Worm (Caenorhabditis elegans) whole organism, L1 larva: ENCODE measurements around the gene C01G6.3.

Source experiments
- F16B12.6 ChIP-seq: fragments of 150-350 bp; optimal IDR thresholded peaks from 2 replicates; lab custom pipeline; 2014; ENCODE audit warnings: missing biosample characterization, missing genetic modification characterization
- dpl-1 ChIP-seq, 3 experiments: fragments of 150-350 bp in 2 of 3; sonication (generic microtip) in 1 of 3; optimal IDR thresholded peaks; 2 replicates each; lab custom pipeline; 2014 to 2017; ENCODE audit warnings: missing biosample characterization in 3 of 3, missing genetic modification characterization in 3 of 3, missing genetic modification reagents in 3 of 3
- elt-2 ChIP-seq: sonication (generic microtip); optimal IDR thresholded peaks from 2 replicates; lab custom pipeline; 2016; ENCODE audit warnings: missing genetic modification characterization, mild to moderate bottlenecking, inconsistent platforms, missing compliant biosample characterization, missing genetic modification reagents
- hlh-4 ChIP-seq: sonication (generic microtip); optimal IDR thresholded peaks from 2 replicates; lab custom pipeline; 2016; ENCODE audit warnings: mild to moderate bottlenecking, missing genetic modification characterization, missing compliant biosample characterization
- lin-15B ChIP-seq: fragments of 150-350 bp; sonication (generic microtip); optimal IDR thresholded peaks from 3 replicates; lab custom pipeline; 2014; ENCODE audit warnings: missing biosample characterization, missing genetic modification characterization
- nhr-11 ChIP-seq: fragments of 150-350 bp; optimal IDR thresholded peaks from 2 replicates; lab custom pipeline; 2014; ENCODE audit warnings: missing biosample characterization, missing genetic modification characterization
- nhr-237 ChIP-seq: fragments of 150-350 bp; optimal IDR thresholded peaks from 2 replicates; lab custom pipeline; 2014; ENCODE audit warnings: missing biosample characterization, missing genetic modification characterization
- nhr-85 ChIP-seq: sonication (generic microtip); peaks from one replicate; lab custom pipeline; 2016; ENCODE audit warnings: missing genetic modification characterization, inconsistent platforms, missing compliant biosample characterization
- snpc-4 ChIP-seq: fragments of 150-350 bp; optimal IDR thresholded peaks from 2 replicates; lab custom pipeline; 2014; ENCODE audit warnings: missing biosample characterization, missing genetic modification characterization
- swsn-7 ChIP-seq: sonication (generic microtip); optimal IDR thresholded peaks from 2 replicates; lab custom pipeline; 2016; ENCODE audit warnings: missing genetic modification characterization, missing compliant biosample characterization
- unc-86 ChIP-seq: sonication (generic microtip); optimal IDR thresholded peaks from 2 replicates; lab custom pipeline; 2016; ENCODE audit warnings: missing genetic modification characterization, missing compliant biosample characterization

DNA sequence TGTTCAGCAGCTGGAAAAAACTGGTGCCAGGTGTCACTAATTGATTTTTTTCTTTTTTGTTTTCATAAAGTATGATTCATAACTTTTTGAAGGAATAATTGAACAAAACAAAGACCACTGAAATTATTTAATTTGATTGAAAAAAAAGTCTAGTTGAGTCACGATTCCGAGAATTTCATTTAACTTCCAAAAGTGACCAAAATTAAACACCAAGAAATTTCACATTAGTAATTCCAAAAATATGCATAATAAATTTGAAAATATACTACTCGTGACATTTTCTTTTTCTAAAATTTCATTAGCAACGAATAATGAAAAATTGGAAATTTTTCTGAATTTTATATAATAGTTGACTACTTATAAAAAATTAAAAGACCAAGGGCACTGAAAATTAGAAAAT, 12.4 kb downstream of the C01G6.3 start:
- no peak for TF ChIP-seq F16B12.6 (tag; lab: Kevin White, UChicago)
- TF ChIP-seq hlh-4 (tag; lab: Kevin White, UChicago), result no peak
- TF ChIP-seq nhr-11 (tag; lab: Kevin White, UChicago), result no peak
- TF ChIP-seq elt-2 (tag; lab: Kevin White, UChicago), result no peak
- TF ChIP-seq unc-86 (tag; lab: Kevin White, UChicago), result no peak
- no peak for TF ChIP-seq swsn-7
- no peak for TF ChIP-seq nhr-237 (tag; lab: Kevin White, UChicago)
- no peak for TF ChIP-seq nhr-85
- TF ChIP-seq lin-15B (tag; lab: Kevin White, UChicago), result no peak
- TF ChIP-seq dpl-1 (GFP tag; optimal IDR thresholded peaks at IDR 0.05; lab: Kevin White, UChicago), result no peak
- TF ChIP-seq snpc-4, result no peak
